Worm (Caenorhabditis elegans): ENCODE measurements around the gene R10F2.4.

Gene R10F2.4

DNA sequence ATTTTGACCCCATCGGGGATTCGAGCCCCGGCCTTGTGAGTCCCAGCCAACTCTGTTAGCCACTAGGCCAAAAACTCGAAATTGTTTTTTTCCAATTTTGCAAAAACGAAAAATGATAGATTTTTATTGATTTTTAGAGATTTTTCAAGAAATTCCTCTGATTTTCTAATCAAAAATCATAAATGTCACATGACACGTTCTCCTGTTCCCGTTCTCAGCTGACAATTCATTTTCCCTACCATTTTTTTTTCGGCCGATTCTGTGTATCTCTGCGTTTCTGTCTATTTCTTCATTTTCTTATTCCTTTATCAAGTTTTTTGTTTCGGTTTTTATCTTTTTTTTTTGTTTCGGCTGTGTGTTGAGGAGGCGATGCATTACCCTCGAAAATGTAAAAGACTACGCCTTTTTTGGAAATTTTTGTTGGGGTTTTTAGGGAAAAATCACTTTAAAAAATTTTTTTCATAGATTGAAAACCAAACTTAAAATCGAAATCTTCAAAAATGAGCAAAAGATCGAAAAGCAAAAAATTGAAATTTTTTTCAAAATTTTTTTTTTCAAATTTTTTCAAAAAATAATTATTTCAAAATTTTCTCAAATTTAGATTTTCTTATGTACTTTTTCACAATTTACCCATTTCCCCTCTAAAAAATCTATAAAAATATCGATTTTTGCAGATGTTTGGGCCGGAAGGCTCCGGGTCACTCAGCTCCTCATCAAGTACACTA lies 48.6 kb downstream of the R10F2.4 start, which contains the start of gene klf-1 (continued):
- no peak for TF ChIP-seq somi-1 (GFP tag; optimal IDR thresholded peaks at IDR 0.05)
- TF ChIP-seq let-526 (GFP tag; IDR thresholded peaks at IDR 0.05), result no peak
- no peak for TF ChIP-seq aptf-2 (GFP tag; conservative IDR thresholded peaks at IDR 0.05)
- no peak for TF ChIP-seq Y95B8A.8 (GFP tag; IDR thresholded peaks at IDR 0.05)
- TF ChIP-seq lin-40 (tag; optimal IDR thresholded peaks at IDR 0.05), result peak; percentile 60
- peak; percentile 57 for TF ChIP-seq dox-1 (GFP tag; IDR thresholded peaks at IDR 0.05)
- TF ChIP-seq repo-1 (tag; optimal IDR thresholded peaks at IDR 0.05), result no peak
- TF ChIP-seq cebp-1 (GFP tag; IDR thresholded peaks at IDR 0.05), result no peak
- TF ChIP-seq cebp-1 (tag; optimal IDR thresholded peaks at IDR 0.05), result peak; percentile 53
- TF ChIP-seq B0261.1 (tag; optimal IDR thresholded peaks at IDR 0.05), result no peak
- TF ChIP-seq gei-17 (GFP tag; optimal IDR thresholded peaks at IDR 0.05), result no peak
- no peak for TF ChIP-seq egl-18 (GFP tag; IDR thresholded peaks at IDR 0.05)
- no peak for TF ChIP-seq rec-8 (tag; optimal IDR thresholded peaks at IDR 0.05)
- no peak for TF ChIP-seq B0336.3 (GFP tag; IDR thresholded peaks at IDR 0.05)
- no peak for TF ChIP-seq zfh-2 (GFP tag; conservative IDR thresholded peaks at IDR 0.05)
- TF ChIP-seq him-1 (tag; optimal IDR thresholded peaks at IDR 0.05), result no peak
- TF ChIP-seq ceh-58 (GFP tag; IDR thresholded peaks at IDR 0.05), result no peak
- no peak for TF ChIP-seq atf-7 (tag; optimal IDR thresholded peaks at IDR 0.05)
- peak; percentile 24; the same call in 1 of the 2 replicates for TF ChIP-seq nfyb-1 (GFP tag; IDR thresholded peaks at IDR 0.05)
- peak; percentile 69 for TF ChIP-seq K11D2.4 (GFP tag; IDR thresholded peaks at IDR 0.05)
- TF ChIP-seq lin-35 (GFP tag; optimal IDR thresholded peaks at IDR 0.05), result no peak
- TF ChIP-seq egrh-3 (GFP tag; IDR thresholded peaks at IDR 0.05), result no peak
- no peak for TF ChIP-seq mxl-1 (tag; optimal IDR thresholded peaks at IDR 0.05)
- TF ChIP-seq nhr-27 (tag; optimal IDR thresholded peaks at IDR 0.05), result no peak
- no peak for TF ChIP-seq ztf-28 (GFP tag; IDR thresholded peaks at IDR 0.05)
- TF ChIP-seq ZK185.1 (tag; optimal IDR thresholded peaks at IDR 0.05; ENCODE audit: poor library complexity, severe bottlenecking), result no peak
- no peak for TF ChIP-seq F52B5.7 (tag; optimal IDR thresholded peaks at IDR 0.05)
- TF ChIP-seq Y53G8AR.9 (GFP tag; conservative IDR thresholded peaks at IDR 0.05), result no peak
- TF ChIP-seq akir-1 (GFP tag; optimal IDR thresholded peaks at IDR 0.05), result no peak
- TF ChIP-seq unc-62 (GFP tag; optimal IDR thresholded peaks at IDR 0.05), result no peak
- TF ChIP-seq mcd-1 (GFP tag; IDR thresholded peaks at IDR 0.05), result 0 out of 2 replicates have a peak, but pooled peaks have one; percentile 15
- TF ChIP-seq cebp-2 (GFP tag; IDR thresholded peaks at IDR 0.05), result no peak
- TF ChIP-seq attf-5 (GFP tag; optimal IDR thresholded peaks at IDR 0.05), result peak; percentile 33
- TF ChIP-seq ccch-3 (GFP tag; optimal IDR thresholded peaks at IDR 0.05), result no peak
- no peak for TF ChIP-seq unc-130 (GFP tag; optimal IDR thresholded peaks at IDR 0.05)
- TF ChIP-seq fkh-3 (tag; optimal IDR thresholded peaks at IDR 0.05), result no peak
- TF ChIP-seq hmg-1.2 (GFP tag; IDR thresholded peaks at IDR 0.05), result no peak
- no peak for TF ChIP-seq pbrm-1 (GFP tag; IDR thresholded peaks at IDR 0.05)
- no peak for TF ChIP-seq ztf-22 (GFP tag; optimal IDR thresholded peaks at IDR 0.05)
- TF ChIP-seq nhr-179 (tag; optimal IDR thresholded peaks at IDR 0.05), result no peak
- TF ChIP-seq ztf-18 (tag; optimal IDR thresholded peaks at IDR 0.05), result no peak
- no peak for TF ChIP-seq zim-3 (tag; optimal IDR thresholded peaks at IDR 0.05)
- no peak for TF ChIP-seq efl-1 (GFP tag; optimal IDR thresholded peaks at IDR 0.05)
- no peak for TF ChIP-seq madf-6 (GFP tag; IDR thresholded peaks at IDR 0.05)
- TF ChIP-seq T26A5.8 (tag; optimal IDR thresholded peaks at IDR 0.05), result no peak
- no peak for TF ChIP-seq hmg-20 (GFP tag; IDR thresholded peaks at IDR 0.05)
- TF ChIP-seq F39B2.1 (GFP tag; IDR thresholded peaks at IDR 0.05), result no peak
- TF ChIP-seq F23B12.7 (tag; optimal IDR thresholded peaks at IDR 0.05; ENCODE audit: insufficient read depth), result no peak
- TF ChIP-seq sea-2 (GFP tag; IDR thresholded peaks at IDR 0.05), result no peak
